Worm (Caenorhabditis elegans): ENCODE results near the gene T28F3.11.

The T28F3.11 gene

DNA sequence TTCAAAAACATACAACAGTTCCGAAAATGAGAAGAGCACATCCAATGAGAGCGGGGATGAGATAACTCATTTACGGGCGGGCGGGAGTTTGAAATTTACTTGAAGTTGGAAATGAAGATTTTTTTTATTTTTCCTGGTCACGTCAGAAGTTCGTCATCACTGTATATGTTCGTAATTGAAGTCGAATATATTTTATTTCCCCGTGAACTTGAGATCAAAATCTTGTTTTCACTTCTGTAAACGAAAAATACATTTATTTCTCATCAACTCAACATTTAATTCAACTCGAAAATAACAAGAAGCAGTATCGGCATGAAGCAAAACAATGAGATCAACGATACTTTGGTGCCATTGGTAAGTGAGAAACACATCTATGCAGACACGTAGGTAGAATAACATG, 24.9 kb upstream of the T28F3.11 start, which contains the start of gene C49C3.20:
C49C3.20 (minus strand) TSS at position 101 of the 400 bp plus-strand sequence.
- TF ChIP-seq eyg-1 (tag; optimal IDR thresholded peaks at IDR 0.05) (no peak), sdc-2 (tag; optimal IDR thresholded peaks at IDR 0.05) (no peak), ets-4 (tag; optimal IDR thresholded peaks at IDR 0.05) (no peak), sox-4 (tag; optimal IDR thresholded peaks at IDR 0.05) (no peak), npax-4 (tag; optimal IDR thresholded peaks at IDR 0.05) (no peak), che-1 (tag; optimal IDR thresholded peaks at IDR 0.05) (no peak), pag-3 (tag; optimal IDR thresholded peaks at IDR 0.05; ENCODE audit: borderline replicate concordance) (no peak), gmeb-2 (tag; optimal IDR thresholded peaks at IDR 0.05) (no peak), K02D7.2 (tag; optimal IDR thresholded peaks at IDR 0.05) (no peak), ceh-9 (tag; optimal IDR thresholded peaks at IDR 0.05) (no peak), hlh-13 (GFP tag; optimal IDR thresholded peaks at IDR 0.05) (no peak), lin-11 (tag; optimal IDR thresholded peaks at IDR 0.05) (no peak), C08G9.2 (tag; optimal IDR thresholded peaks at IDR 0.05) (no peak), hlh-30 (tag; optimal IDR thresholded peaks at IDR 0.05; ENCODE audit: insufficient read depth) (no peak), mec-3 (tag; optimal IDR thresholded peaks at IDR 0.05; ENCODE audit: borderline replicate concordance) (no peak), ceh-34 (tag; optimal IDR thresholded peaks at IDR 0.05) (no peak), unc-3 (GFP tag; conservative IDR thresholded peaks at IDR 0.05) (no peak), unc-3 (tag; optimal IDR thresholded peaks at IDR 0.05) (no peak)

DNA sequence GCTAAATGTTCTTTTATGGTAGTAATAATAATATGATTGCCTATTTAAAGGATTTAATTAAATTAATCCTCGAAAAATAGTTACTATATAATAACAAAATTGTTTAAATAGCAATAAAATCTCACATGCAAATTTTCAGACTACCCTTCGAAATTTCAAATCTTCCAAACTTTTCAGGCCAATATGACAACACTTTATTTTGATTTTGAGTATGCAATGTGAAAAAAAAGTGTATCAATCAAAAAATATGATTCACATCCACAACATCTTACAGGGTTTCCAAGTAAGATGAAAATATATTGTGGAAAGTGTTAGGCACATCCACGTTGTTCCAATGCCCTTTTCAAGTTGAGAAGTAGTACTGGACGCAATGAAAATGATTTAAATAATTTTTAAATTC, 20.4 kb upstream of the T28F3.11 start, which contains the start of gene snf-9:
snf-9 (plus strand) TSS at position 301 of the 400 bp plus-strand sequence.
- TF ChIP-seq unc-55 (GFP tag; optimal IDR thresholded peaks at IDR 0.05): no peak
- no peak for TF ChIP-seq unc-86 (tag; optimal IDR thresholded peaks at IDR 0.05)
- no peak for TF ChIP-seq ceh-22 (tag; optimal IDR thresholded peaks at IDR 0.05)
- TF ChIP-seq sox-4 (tag; optimal IDR thresholded peaks at IDR 0.05): no peak
- TF ChIP-seq elt-2 (tag; optimal IDR thresholded peaks at IDR 0.05): no peak
- no peak for TF ChIP-seq nhr-232 (tag; optimal IDR thresholded peaks at IDR 0.05)
- no peak for TF ChIP-seq dve-1 (tag; optimal IDR thresholded peaks at IDR 0.05)
- no peak for TF ChIP-seq ceh-45 (GFP tag; IDR thresholded peaks at IDR 0.05)
- no peak for TF ChIP-seq K09A11.1 (tag; optimal IDR thresholded peaks at IDR 0.05; ENCODE audit: insufficient read depth)

DNA sequence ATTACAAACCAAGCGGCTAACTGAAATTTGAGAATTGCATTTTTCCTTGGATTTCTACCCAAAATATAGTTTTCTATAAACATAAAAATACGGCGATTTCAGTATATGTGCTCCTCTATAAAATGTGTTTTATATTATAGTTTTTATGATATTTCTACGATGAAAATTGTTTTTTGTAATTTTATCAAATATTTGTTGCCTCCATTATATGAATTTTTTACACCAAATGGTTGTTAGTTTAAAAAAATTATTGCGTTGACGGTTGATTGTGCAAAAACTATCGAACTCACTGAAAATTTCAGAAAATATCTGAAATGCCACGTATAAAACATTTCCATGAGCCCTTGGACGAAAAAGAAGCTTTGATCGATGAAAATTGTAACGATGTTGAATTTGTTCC, 16.7 kb upstream of the T28F3.11 start, which contains the start of gene T28F3.9:
T28F3.9 (plus strand) TSS at position 301 of the 400 bp plus-strand sequence.
- no peak for TF ChIP-seq pag-3 (tag; optimal IDR thresholded peaks at IDR 0.05; ENCODE audit: borderline replicate concordance)
- no peak for TF ChIP-seq ceh-48 (tag; optimal IDR thresholded peaks at IDR 0.05)
- TF ChIP-seq ets-4 (tag; optimal IDR thresholded peaks at IDR 0.05): no peak
- TF ChIP-seq hlh-8 (tag; optimal IDR thresholded peaks at IDR 0.05): no peak
- TF ChIP-seq unc-55 (GFP tag; optimal IDR thresholded peaks at IDR 0.05): no peak
- TF ChIP-seq fkh-6 (tag; optimal IDR thresholded peaks at IDR 0.05): no peak
- TF ChIP-seq T23F11.4 (GFP tag; optimal IDR thresholded peaks at IDR 0.05): no peak
- TF ChIP-seq ref-2 (tag; optimal IDR thresholded peaks at IDR 0.05): no peak
- no peak for TF ChIP-seq unc-42 (tag; optimal IDR thresholded peaks at IDR 0.05)
- no peak for TF ChIP-seq gmeb-2 (tag; optimal IDR thresholded peaks at IDR 0.05)
- TF ChIP-seq ceh-30 (tag; optimal IDR thresholded peaks at IDR 0.05): no peak
- no peak for TF ChIP-seq hlh-30 (tag; optimal IDR thresholded peaks at IDR 0.05; ENCODE audit: insufficient read depth)
- TF ChIP-seq ama-1 (optimal IDR thresholded peaks at IDR 0.05): no peak
- no peak for TF ChIP-seq zip-5 (tag; optimal IDR thresholded peaks at IDR 0.05)
- no peak for TF ChIP-seq tbx-2 (tag; optimal IDR thresholded peaks at IDR 0.05)
- no peak for TF ChIP-seq nhr-11 (tag; optimal IDR thresholded peaks at IDR 0.05)
- TF ChIP-seq ceh-9 (tag; optimal IDR thresholded peaks at IDR 0.05): no peak
- TF ChIP-seq ceh-19 (GFP tag; optimal IDR thresholded peaks at IDR 0.05): no peak
- TF ChIP-seq unc-3 (GFP tag; conservative IDR thresholded peaks at IDR 0.05): no peak
- no peak for TF ChIP-seq unc-3 (tag; optimal IDR thresholded peaks at IDR 0.05)
- TF ChIP-seq pqm-1 (tag; optimal IDR thresholded peaks at IDR 0.05): no peak
